Worm (Caenorhabditis elegans) whole organism, L4 larva: ENCODE measurements around the gene Y48A6C.4.
A peak's percentile ranks its signal among the peaks of the same experiment; 100 is the strongest.

Source experiments
- F49E8.2 ChIP-seq: sonication (generic microtip); optimal IDR thresholded peaks from 2 replicates; lab custom pipeline; 2016; ENCODE audit warnings: missing compliant biosample characterization, mild to moderate bottlenecking, missing genetic modification characterization, borderline replicate concordance
- Y48G9A.11 ChIP-seq: fragments of 200-800 bp; sonication (Bioruptor generic); IDR thresholded peaks from 2 replicates; pipeline ENCODE4 v1.3.6; 2022; ENCODE audit warnings: missing genetic modification reagents, missing genetic modification characterization, missing compliant biosample characterization
- Y75B8A.6 ChIP-seq: fragments of 200-800 bp; sonication (Bioruptor generic); IDR thresholded peaks from 2 replicates; pipeline ENCODE4 v1.3.6; 2022; ENCODE audit warnings: missing genetic modification reagents, missing genetic modification characterization, missing compliant biosample characterization
- aha-1 ChIP-seq: fragments of 150-350 bp; peaks from one replicate; lab custom pipeline; 2014; ENCODE audit warnings: missing biosample characterization, missing genetic modification characterization
- aly-2 ChIP-seq: sonication (generic microtip); optimal IDR thresholded peaks from 2 replicates; lab custom pipeline; 2018; ENCODE audit warnings: missing biosample characterization, missing genetic modification characterization
- ceh-20 ChIP-seq: fragments of 200-800 bp; sonication (Bioruptor generic); IDR thresholded peaks from 2 replicates; pipeline ENCODE4 v1.3.6; 2022; ENCODE audit warnings: missing genetic modification reagents, missing genetic modification characterization, missing compliant biosample characterization
- ceh-44 ChIP-seq: fragments of 200-800 bp; sonication (Bioruptor generic); IDR thresholded peaks from 2 replicates; pipeline ENCODE4 v1.3.6; 2022; ENCODE audit warnings: missing genetic modification reagents, missing genetic modification characterization, missing compliant biosample characterization
- ceh-62 ChIP-seq: sonication (generic microtip); optimal IDR thresholded peaks from 2 replicates; lab custom pipeline; 2017; ENCODE audit warnings: missing biosample characterization, missing genetic modification characterization
- ces-1 ChIP-seq: fragments of 150-350 bp; sonication (generic microtip); optimal IDR thresholded peaks from 4 replicates; lab custom pipeline; 2014; ENCODE audit warnings: missing biosample characterization, missing genetic modification reagents, missing genetic modification characterization
- daf-8 ChIP-seq: fragments of 200-800 bp; sonication (Bioruptor generic); IDR thresholded peaks from 2 replicates; pipeline ENCODE4 v1.3.6; 2022; ENCODE audit warnings: missing genetic modification characterization, missing compliant biosample characterization
- dmd-9 ChIP-seq: fragments of 200-800 bp; sonication (Bioruptor generic); IDR thresholded peaks from 2 replicates; pipeline ENCODE4 v1.3.6; 2022; ENCODE audit warnings: missing genetic modification reagents, missing genetic modification characterization, missing compliant biosample characterization
- dpl-1 ChIP-seq: fragments of 150-350 bp; optimal IDR thresholded peaks from 2 replicates; lab custom pipeline; 2014; ENCODE audit warnings: missing biosample characterization, missing genetic modification reagents, missing genetic modification characterization
- dve-1 ChIP-seq: sonication (generic microtip); optimal IDR thresholded peaks from 2 replicates; lab custom pipeline; 2017; ENCODE audit warnings: antibody characterized with exemption, mild to moderate bottlenecking, missing genetic modification characterization, missing compliant biosample characterization; ENCODE audit not compliant: insufficient read depth
- egl-43 ChIP-seq: fragments of 200-800 bp; sonication (Bioruptor generic); IDR thresholded peaks from 2 replicates; pipeline ENCODE4 v1.3.6; 2022; ENCODE audit warnings: missing genetic modification reagents, missing genetic modification characterization, missing compliant biosample characterization
- hif-1 ChIP-seq, 2 experiments: sonication (generic microtip); optimal IDR thresholded peaks; 2 replicates each; lab custom pipeline; 2016 to 2017; ENCODE audit warnings: missing compliant biosample characterization in 2 of 2, missing genetic modification characterization in 2 of 2, missing genetic modification reagents in 2 of 2, missing genotype in 2 of 2, mild to moderate bottlenecking in 1 of 2
- jun-1 ChIP-seq: fragments of 150-350 bp; optimal IDR thresholded peaks from 2 replicates; lab custom pipeline; 2014; ENCODE audit warnings: missing biosample characterization, missing genetic modification reagents, missing genetic modification characterization
- lim-7 ChIP-seq: fragments of 200-800 bp; sonication (Bioruptor generic); IDR thresholded peaks from 2 replicates; pipeline ENCODE4 v1.3.6; 2022; ENCODE audit warnings: missing genetic modification characterization, missing compliant biosample characterization
- lin-13 ChIP-seq: fragments of 150-350 bp; optimal IDR thresholded peaks from 2 replicates; lab custom pipeline; 2014; ENCODE audit warnings: missing biosample characterization, missing genetic modification reagents, missing genetic modification characterization
- lin-15B ChIP-seq: fragments of 150-350 bp; sonication (generic microtip); optimal IDR thresholded peaks from 3 replicates; lab custom pipeline; 2014; ENCODE audit warnings: missing biosample characterization, missing genetic modification characterization
- lin-39 ChIP-seq: fragments of 150-350 bp; optimal IDR thresholded peaks from 2 replicates; lab custom pipeline; 2014; ENCODE audit warnings: missing biosample characterization, missing genetic modification reagents, missing genetic modification characterization
- lir-3 ChIP-seq: sonication (generic microtip); optimal IDR thresholded peaks from 2 replicates; lab custom pipeline; 2016; ENCODE audit warnings: mild to moderate bottlenecking, missing genetic modification characterization, missing compliant biosample characterization
- mdl-1 ChIP-seq, 2 experiments: fragments of 150-350 bp in 1 of 2; sonication (generic microtip) in 1 of 2; optimal IDR thresholded peaks; 2 replicates each; lab custom pipeline; 2014 to 2017; ENCODE audit warnings: missing biosample characterization in 2 of 2, missing genetic modification characterization in 2 of 2
- mep-1 ChIP-seq: fragments of 150-350 bp; sonication (generic microtip); optimal IDR thresholded peaks from 3 replicates; lab custom pipeline; 2014; ENCODE audit warnings: missing biosample characterization, missing genetic modification characterization
- mes-2 ChIP-seq: sonication (generic microtip); optimal IDR thresholded peaks from 2 replicates; lab custom pipeline; 2016; ENCODE audit warnings: missing genotype, mild to moderate bottlenecking, missing genetic modification characterization, missing compliant biosample characterization; ENCODE audit not compliant: poor library complexity, severe bottlenecking
- mxl-2 ChIP-seq: fragments of 200-800 bp; sonication (Bioruptor generic); conservative IDR thresholded peaks from 2 replicates; pipeline ENCODE4 v1.3.6; 2022; ENCODE audit warnings: missing genetic modification reagents, missing genetic modification characterization, missing compliant biosample characterization
- nhr-111 ChIP-seq: fragments of 200-800 bp; sonication (Bioruptor generic); optimal IDR thresholded peaks from 2 replicates; lab custom pipeline; 2018; ENCODE audit warnings: mild to moderate bottlenecking, missing genetic modification characterization, missing compliant biosample characterization
- nhr-6 ChIP-seq: fragments of 150-350 bp; optimal IDR thresholded peaks from 2 replicates; lab custom pipeline; 2014; ENCODE audit warnings: missing biosample characterization, missing genetic modification characterization
- nhr-77 ChIP-seq: fragments of 150-350 bp; optimal IDR thresholded peaks from 2 replicates; lab custom pipeline; 2014; ENCODE audit warnings: missing biosample characterization, missing genetic modification characterization
- pha-4 ChIP-seq, 2 experiments: fragments of 150-350 bp in 1 of 2; fragments of 200-800 bp in 1 of 2; sonication (Bioruptor generic) in 1 of 2; IDR thresholded peaks in 1 of 2; optimal IDR thresholded peaks in 1 of 2; 2 replicates each; pipeline versions ENCODE4 v1.3.6 to Lab custom; 2014 to 2022; ENCODE audit warnings: missing genetic modification characterization in 2 of 2, missing genetic modification reagents in 2 of 2, missing biosample characterization in 1 of 2, missing compliant biosample characterization in 1 of 2
- pqm-1 ChIP-seq: sonication (generic microtip); optimal IDR thresholded peaks from 2 replicates; lab custom pipeline; 2017; ENCODE audit warnings: missing biosample characterization, missing genetic modification characterization
- rbr-2 ChIP-seq: sonication (generic microtip); optimal IDR thresholded peaks from 2 replicates; lab custom pipeline; 2016; ENCODE audit warnings: missing genotype, missing genetic modification characterization, missing compliant biosample characterization
- set-16 ChIP-seq: fragments of 200-800 bp; sonication (Bioruptor generic); IDR thresholded peaks from 2 replicates; pipeline ENCODE4 v1.3.6; 2022; ENCODE audit warnings: missing genetic modification reagents, missing genetic modification characterization, missing compliant biosample characterization
- skn-1 ChIP-seq: fragments of 150-350 bp; optimal IDR thresholded peaks from 2 replicates; lab custom pipeline; 2014; ENCODE audit warnings: missing biosample characterization, missing genetic modification characterization
- snpc-1.2 ChIP-seq: fragments of 200-800 bp; sonication (Bioruptor generic); IDR thresholded peaks from 2 replicates; pipeline ENCODE4 v1.3.6; 2022; ENCODE audit warnings: missing genetic modification reagents, missing genetic modification characterization, missing compliant biosample characterization
- spr-3 ChIP-seq: fragments of 200-800 bp; sonication (Bioruptor generic); optimal IDR thresholded peaks from 2 replicates; lab custom pipeline; 2018; ENCODE audit warnings: mild to moderate bottlenecking, missing genetic modification characterization, missing compliant biosample characterization
- tra-1 ChIP-seq: fragments of 200-800 bp; sonication (Bioruptor generic); IDR thresholded peaks from 2 replicates; pipeline ENCODE4 v1.3.6; 2022; ENCODE audit warnings: missing genetic modification reagents, missing genetic modification characterization, missing compliant biosample characterization
- unc-130 ChIP-seq: sonication (generic microtip); optimal IDR thresholded peaks from 2 replicates; lab custom pipeline; 2016; ENCODE audit warnings: missing genetic modification reagents, missing genetic modification characterization, missing compliant biosample characterization
- unc-62 ChIP-seq, 3 experiments: fragments of 150-350 bp in 1 of 3; sonication (generic microtip); optimal IDR thresholded peaks in 2 of 3; peaks in 1 of 3; 1 replicate in 1 of 3; 2 replicates in 2 of 3; lab custom pipeline; 2014 to 2017; ENCODE audit warnings: missing biosample characterization in 3 of 3, missing genetic modification characterization in 3 of 3, missing genetic modification reagents in 3 of 3, missing genotype in 1 of 3
- vab-7 ChIP-seq: fragments of 200-800 bp; sonication (Bioruptor generic); IDR thresholded peaks from 2 replicates; pipeline ENCODE4 v1.3.6; 2022; ENCODE audit warnings: missing genetic modification reagents, missing genetic modification characterization, missing compliant biosample characterization
- zfp-3 ChIP-seq: fragments of 200-800 bp; sonication (Bioruptor generic); conservative IDR thresholded peaks from 2 replicates; pipeline ENCODE4 v1.3.6; 2022; ENCODE audit warnings: missing genetic modification reagents, missing genetic modification characterization, missing compliant biosample characterization
- ztf-11 ChIP-seq: fragments of 150-350 bp; optimal IDR thresholded peaks from 2 replicates; lab custom pipeline; 2014; ENCODE audit warnings: missing biosample characterization, missing genetic modification characterization

Gene Y48A6C.4

ce11 chrIII:11091651-11092278, 27.8 kb upstream of the Y48A6C.4 start (continued):
- TF ChIP-seq ceh-20 (GFP tag; lab: Robert Waterston, UW) (0 out of 2 replicates have a peak, but pooled peaks have one; percentile 38), Y75B8A.6 (GFP tag; lab: Robert Waterston, UW) (no peak), lim-7 (GFP tag; lab: Robert Waterston, UW) (no peak), egl-43 (GFP tag; lab: Robert Waterston, UW) (no peak), F49E8.2 (no peak), pqm-1 (tag; lab: Kevin White, UChicago) (no peak), rbr-2 (tag; lab: Kevin White, UChicago) (no peak), lin-39 (tag; lab: Kevin White, UChicago) (no peak)

- peak in 1 of 2 experiments; percentile 56 for TF ChIP-seq hif-1 (tag; optimal IDR thresholded peaks at IDR 0.05; lab: Kevin White, UChicago)
- TF ChIP-seq vab-7 = 0 out of 2 replicates have a peak, but pooled peaks have one; percentile 16
- TF ChIP-seq mes-2 (tag; lab: Kevin White, UChicago) = peak; percentile 91
- TF ChIP-seq aly-2 = no peak
- peak; percentile 82 for TF ChIP-seq unc-130 (GFP tag; lab: Kevin White, UChicago)
- TF ChIP-seq mdl-1 (tag; optimal IDR thresholded peaks at IDR 0.05; lab: Kevin White, UChicago) = no peak
- 0 out of 2 replicates have a peak, but pooled peaks have one; percentile 41 for TF ChIP-seq dmd-9
These were observed 26.1 kb upstream of the Y48A6C.4 start for ce11 chrIII:11093489-11093888.

- TF ChIP-seq set-16 = no peak
- TF ChIP-seq ceh-44 (GFP tag; lab: Robert Waterston, UW) = no peak
- no peak for TF ChIP-seq aha-1 (tag; lab: Kevin White, UChicago)
- TF ChIP-seq skn-1 (tag; lab: Kevin White, UChicago) = no peak
- TF ChIP-seq ceh-62 (tag; lab: Kevin White, UChicago) = no peak
- TF ChIP-seq ztf-11 (tag; lab: Kevin White, UChicago) = no peak
- TF ChIP-seq hif-1 (tag; optimal IDR thresholded peaks at IDR 0.05; lab: Kevin White, UChicago) = no peak
- TF ChIP-seq ces-1 (GFP tag; lab: Kevin White, UChicago) = no peak
- no peak for TF ChIP-seq mep-1
- TF ChIP-seq nhr-111 (GFP tag; lab: Kevin White, UChicago) = no peak
- TF ChIP-seq dpl-1 (GFP tag; lab: Kevin White, UChicago) = no peak
- no peak for TF ChIP-seq zfp-3 (GFP tag; lab: Robert Waterston, UW)
- TF ChIP-seq, all 104 proteins: peak for 0
These were observed 23.9 kb upstream of the Y48A6C.4 start for ce11 chrIII:11095687-11096086.

- TF ChIP-seq ceh-20 (GFP tag; lab: Robert Waterston, UW) = no peak
- no peak for TF ChIP-seq Y48G9A.11
- TF ChIP-seq lin-13 (GFP tag; lab: Kevin White, UChicago) = no peak
- no peak for TF ChIP-seq tra-1 (GFP tag; lab: Robert Waterston, UW)
- TF ChIP-seq lim-7 (GFP tag; lab: Robert Waterston, UW) = no peak
- TF ChIP-seq jun-1 (tag; lab: Kevin White, UChicago) = no peak
- TF ChIP-seq dve-1 (tag; lab: Kevin White, UChicago) = no peak
- TF ChIP-seq daf-8 (GFP tag; lab: Robert Waterston, UW) = no peak
- TF ChIP-seq ceh-44 (GFP tag; lab: Robert Waterston, UW) = no peak
- no peak for TF ChIP-seq snpc-1.2 (GFP tag; lab: Robert Waterston, UW)
- no peak for TF ChIP-seq nhr-6 (tag; lab: Kevin White, UChicago)
- TF ChIP-seq pha-4 (GFP tag; IDR thresholded peaks at IDR 0.05; lab: Robert Waterston, UW) = no peak
- no peak for TF ChIP-seq pha-4 (tag; optimal IDR thresholded peaks at IDR 0.05; lab: Kevin White, UChicago)
- TF ChIP-seq mxl-2 (GFP tag; lab: Robert Waterston, UW) = no peak
- no peak for TF ChIP-seq lin-15B (tag; lab: Kevin White, UChicago)
- no peak for TF ChIP-seq nhr-77 (tag; lab: Kevin White, UChicago)
- TF ChIP-seq spr-3 = no peak
- TF ChIP-seq lir-3 = no peak
- TF ChIP-seq unc-62 (GFP tag; optimal IDR thresholded peaks at IDR 0.05 in 1 of 2; lab: Kevin White, UChicago) = no peak
- no peak for TF ChIP-seq unc-62 (tag; optimal IDR thresholded peaks at IDR 0.05; lab: Kevin White, UChicago)
These were observed 19.7 kb upstream of the Y48A6C.4 start, which contains the start of gene hmt-1 for ce11 chrIII:11099864-11100263. hmt-1 (minus strand) TSS chrIII:11099964.
